Fruit fly (Drosophila melanogaster): ENCODE results near the gene eyg.

eyg gene

dm6 chr3L:12501249-12501648 lies 33.4 kb upstream of the eyg start, which contains the start of the genes CG10638 and CG10681 (continued):
- no peak for TF ChIP-seq CG9609 (GFP tag; optimal IDR thresholded peaks at IDR 0.05)
- TF ChIP-seq sc (optimal IDR thresholded peaks at IDR 0.05), result no peak
- no peak for TF ChIP-seq sc (GFP tag; optimal IDR thresholded peaks at IDR 0.05)
- TF ChIP-seq Hr51 (GFP tag; optimal IDR thresholded peaks at IDR 0.05), result peak in 1 of 2 experiments; percentile 36
- no peak for TF ChIP-seq wor (GFP tag; IDR thresholded peaks at IDR 0.05)
- peak; percentile 58 for TF ChIP-seq CG11504 (tag; optimal IDR thresholded peaks at IDR 0.05)
- TF ChIP-seq Mad (GFP tag; optimal IDR thresholded peaks at IDR 0.05), result no peak
- no peak for TF ChIP-seq dmrt99B (tag; optimal IDR thresholded peaks at IDR 0.05)
- TF ChIP-seq Lim3 (GFP tag; IDR thresholded peaks at IDR 0.05), result no peak
- TF ChIP-seq dm (GFP tag; optimal IDR thresholded peaks at IDR 0.05), result no peak
- TF ChIP-seq nom (GFP tag; optimal IDR thresholded peaks at IDR 0.05), result peak; percentile 30
- TF ChIP-seq Doc2 (GFP tag; IDR thresholded peaks at IDR 0.05), result no peak
- no peak for TF ChIP-seq CG8281 (tag; optimal IDR thresholded peaks at IDR 0.05)
- no peak for TF ChIP-seq Taf1 (GFP tag; IDR thresholded peaks at IDR 0.05)
- no peak for TF ChIP-seq emc (GFP tag; optimal IDR thresholded peaks at IDR 0.05)
- TF ChIP-seq trem (tag; optimal IDR thresholded peaks at IDR 0.05), result peak; percentile 98
- TF ChIP-seq repo (GFP tag; optimal IDR thresholded peaks at IDR 0.05), result no peak
- TF ChIP-seq croc (GFP tag; conservative IDR thresholded peaks at IDR 0.05), result no peak
- no peak for TF ChIP-seq CG6272 (GFP tag; IDR thresholded peaks at IDR 0.05)
- peak; percentile 1 for TF ChIP-seq CrebB (tag; optimal IDR thresholded peaks at IDR 0.05)
- peak; percentile 54 for TF ChIP-seq CG2712 (tag; optimal IDR thresholded peaks at IDR 0.05)
- TF ChIP-seq Usf (GFP tag; optimal IDR thresholded peaks at IDR 0.05), result no peak
- peak; percentile 33 for TF ChIP-seq Sox102F (GFP tag; optimal IDR thresholded peaks at IDR 0.05)
- TF ChIP-seq CG43689 (GFP tag; IDR thresholded peaks at IDR 0.05), result no peak
- TF ChIP-seq mirr (GFP tag; optimal IDR thresholded peaks at IDR 0.05), result no peak
- TF ChIP-seq caup (GFP tag; optimal IDR thresholded peaks at IDR 0.05; ENCODE audit: severe bottlenecking), result no peak
- no peak for TF ChIP-seq kni (GFP tag; optimal IDR thresholded peaks at IDR 0.05)
- peak; percentile 79 for TF ChIP-seq CG12391 (tag; optimal IDR thresholded peaks at IDR 0.05)
- no peak for TF ChIP-seq H15 (GFP tag; IDR thresholded peaks at IDR 0.05)
- peak; percentile 45 for TF ChIP-seq CG13775 (GFP tag; optimal IDR thresholded peaks at IDR 0.05)
- TF ChIP-seq Ets97D (GFP tag; optimal IDR thresholded peaks at IDR 0.05), result peak; percentile 52
- no peak for TF ChIP-seq CG32532 (GFP tag; IDR thresholded peaks at IDR 0.05)
- TF ChIP-seq hkb (optimal IDR thresholded peaks at IDR 0.05), result no peak
- peak; percentile 44; the same call in 1 of the 2 replicates for TF ChIP-seq hkb (GFP tag; IDR thresholded peaks at IDR 0.05)
- TF ChIP-seq gfzf (GFP tag; optimal IDR thresholded peaks at IDR 0.05), result peak; percentile 68
- no peak for TF ChIP-seq CG6654 (GFP tag; optimal IDR thresholded peaks at IDR 0.05)
- TF ChIP-seq CG2875 (GFP tag; optimal IDR thresholded peaks at IDR 0.05), result no peak
- no peak for TF ChIP-seq HLH4C (GFP tag; IDR thresholded peaks at IDR 0.05; ENCODE audit: partially characterized antibody)
- TF ChIP-seq schlank (tag; optimal IDR thresholded peaks at IDR 0.05), result no peak
- peak; percentile 67 to 91 for TF ChIP-seq crp (GFP tag; optimal IDR thresholded peaks at IDR 0.05)
- TF ChIP-seq CG2199 (GFP tag; IDR thresholded peaks at IDR 0.05), result no peak
- no peak for TF ChIP-seq pita (GFP tag; optimal IDR thresholded peaks at IDR 0.05)
- TF ChIP-seq seq (GFP tag; IDR thresholded peaks at IDR 0.05), result no peak
- peak; percentile 20 for TF ChIP-seq Dek (tag; optimal IDR thresholded peaks at IDR 0.05)
- no peak for TF ChIP-seq amos (GFP tag; IDR thresholded peaks at IDR 0.05; ENCODE audit: partially characterized antibody)
- TF ChIP-seq Dip3 (GFP tag; optimal IDR thresholded peaks at IDR 0.05), result no peak
- TF ChIP-seq Sry-β (GFP tag; optimal IDR thresholded peaks at IDR 0.05), result no peak
- peak; percentile 30 for TF ChIP-seq CG12104 (GFP tag; optimal IDR thresholded peaks at IDR 0.05)
- TF ChIP-seq ewg (GFP tag; optimal IDR thresholded peaks at IDR 0.05), result no peak
- TF ChIP-seq oc (tag; optimal IDR thresholded peaks at IDR 0.05), result no peak
- no peak for TF ChIP-seq crol (GFP tag; IDR thresholded peaks at IDR 0.05)
